Worm (Caenorhabditis elegans): Measurements from ENCODE around the gene lin-8.
"Not testable (repeated sequence)": the region's sequence is repeated elsewhere in the genome, so short reads cannot be mapped to it uniquely, and the experiment has no call there.

- not testable (repeated sequence) for TF ChIP-seq ceh-82 (tag; optimal IDR thresholded peaks at IDR 0.05); lin-39 (tag; optimal IDR thresholded peaks at IDR 0.05); dmd-4 (tag; optimal IDR thresholded peaks at IDR 0.05); nhr-12 (tag; optimal IDR thresholded peaks at IDR 0.05); egl-27 (tag; optimal IDR thresholded peaks at IDR 0.05); ztf-11 (tag; optimal IDR thresholded peaks at IDR 0.05); fos-1 (tag; optimal IDR thresholded peaks at IDR 0.05); unc-62 (GFP tag; optimal IDR thresholded peaks at IDR 0.05)
Observed at ce11 chrII:3032480-3032879, 24.1 kb upstream of the lin-8 start, which contains the start of gene B0454.6.
